Fruit fly (Drosophila melanogaster): ENCODE data around the gene CG5149.

Gene CG5149

dm6 chr2L:7433957-7434736 is 46.1 kb upstream of the CG5149 start (continued):
- peak; percentile 62; the same call in 1 of the 2 replicates for TF ChIP-seq NFAT (GFP tag; IDR thresholded peaks at IDR 0.05)
- 0 out of 2 replicates have a peak, but pooled peaks have one; percentile 24 for TF ChIP-seq CG4404 (GFP tag; IDR thresholded peaks at IDR 0.05)
- peak; percentile 88 for TF ChIP-seq CG9932 (GFP tag; IDR thresholded peaks at IDR 0.05)
- peak; percentile 31 for TF ChIP-seq CG2712 (tag; optimal IDR thresholded peaks at IDR 0.05)
- TF ChIP-seq chn (GFP tag; optimal IDR thresholded peaks at IDR 0.05) = no peak
- TF ChIP-seq hbn (GFP tag; IDR thresholded peaks at IDR 0.05; ENCODE audit: partially characterized antibody) = no peak
- TF ChIP-seq sr (GFP tag; IDR thresholded peaks at IDR 0.05) = peak; percentile 22; the same call in 1 of the 3 replicates
- TF ChIP-seq CG6791 (GFP tag; IDR thresholded peaks at IDR 0.05; ENCODE audit: partially characterized antibody) = no peak
- peak; percentile 84; the same call in 1 of the 2 replicates for TF ChIP-seq ham (GFP tag; IDR thresholded peaks at IDR 0.05)
- TF ChIP-seq Doc2 (GFP tag; IDR thresholded peaks at IDR 0.05) = no peak
- no peak for TF ChIP-seq corto (GFP tag; optimal IDR thresholded peaks at IDR 0.05)
- TF ChIP-seq Nf-YA (GFP tag; IDR thresholded peaks at IDR 0.05) = peak; percentile 62; the same call in 1 of the 2 replicates
- no peak for TF ChIP-seq Dad (GFP tag; optimal IDR thresholded peaks at IDR 0.05)
- TF ChIP-seq gt (GFP tag; IDR thresholded peaks at IDR 0.05) = no peak
- TF ChIP-seq CG31388 (GFP tag; optimal IDR thresholded peaks at IDR 0.05) = no peak
- peak; percentile 59 for TF ChIP-seq Xbp1 (GFP tag; optimal IDR thresholded peaks at IDR 0.05)
- no peak for TF ChIP-seq CG11398 (GFP tag; optimal IDR thresholded peaks at IDR 0.05)
- no peak for TF ChIP-seq CG17186 (GFP tag; optimal IDR thresholded peaks at IDR 0.05)
- TF ChIP-seq CG10462 (GFP tag; optimal IDR thresholded peaks at IDR 0.05) = no peak
- TF ChIP-seq HLH54F (GFP tag; optimal IDR thresholded peaks at IDR 0.05) = peak; percentile 62
- peak; percentile 51 for TF ChIP-seq pho (GFP tag; optimal IDR thresholded peaks at IDR 0.05)
- TF ChIP-seq tap (tag; optimal IDR thresholded peaks at IDR 0.05) = peak; percentile 58
- TF ChIP-seq caup (GFP tag; optimal IDR thresholded peaks at IDR 0.05; ENCODE audit: severe bottlenecking) = peak; percentile 78
- TF ChIP-seq Mrtf (GFP tag; IDR thresholded peaks at IDR 0.05) = peak; percentile 66; the same call in 1 of the 3 replicates
- TF ChIP-seq kay (GFP tag; optimal IDR thresholded peaks at IDR 0.05) = no peak
- TF ChIP-seq CG15269 (tag; optimal IDR thresholded peaks at IDR 0.05) = peak; percentile 90
- TF ChIP-seq CG14441 (GFP tag; IDR thresholded peaks at IDR 0.05) = peak; percentile 75
- no peak for TF ChIP-seq gcm2 (GFP tag; optimal IDR thresholded peaks at IDR 0.05)
- TF ChIP-seq CG13894 (tag; optimal IDR thresholded peaks at IDR 0.05) = peak; percentile 75
- peak; percentile 23 for TF ChIP-seq Fer2 (tag; optimal IDR thresholded peaks at IDR 0.05)
- peak; percentile 71 for TF ChIP-seq E2f1 (GFP tag; IDR thresholded peaks at IDR 0.05)
- peak; percentile 21 for TF ChIP-seq CG12155 (GFP tag; optimal IDR thresholded peaks at IDR 0.05)
- no peak for TF ChIP-seq da (GFP tag; optimal IDR thresholded peaks at IDR 0.05)
- TF ChIP-seq CG18262 (tag; optimal IDR thresholded peaks at IDR 0.05) = peak; percentile 44
- no peak for TF ChIP-seq CG4282 (GFP tag; optimal IDR thresholded peaks at IDR 0.05)
- no peak for TF ChIP-seq hth (optimal IDR thresholded peaks at IDR 0.05)
- no peak for TF ChIP-seq Gsc (GFP tag; IDR thresholded peaks at IDR 0.05)
- TF ChIP-seq dpn (GFP tag; optimal IDR thresholded peaks at IDR 0.05) = peak; percentile 46 to 51
- TF ChIP-seq CG5953 (GFP tag; IDR thresholded peaks at IDR 0.05) = peak; percentile 51; the same call in 1 of the 2 replicates
- TF ChIP-seq danr (GFP tag; IDR thresholded peaks at IDR 0.05) = peak; percentile 43; the same call in 1 of the 2 replicates
- no peak for TF ChIP-seq inv (GFP tag; IDR thresholded peaks at IDR 0.05; ENCODE audit: partially characterized antibody)
- peak; percentile 78 for TF ChIP-seq B-H2 (GFP tag; optimal IDR thresholded peaks at IDR 0.05)
- peak; percentile 87 for TF ChIP-seq CG12659 (GFP tag; optimal IDR thresholded peaks at IDR 0.05)
- TF ChIP-seq CG18011 (GFP tag; optimal IDR thresholded peaks at IDR 0.05) = peak; percentile 6
- TF ChIP-seq CG1792 (GFP tag; optimal IDR thresholded peaks at IDR 0.05) = no peak
- peak; percentile 88 for TF ChIP-seq CG18599 (GFP tag; optimal IDR thresholded peaks at IDR 0.05)
- no peak for TF ChIP-seq z (GFP tag; IDR thresholded peaks at IDR 0.05)
- peak; percentile 73; the same call in 1 of the 2 replicates for TF ChIP-seq chm (GFP tag; IDR thresholded peaks at IDR 0.05)
- TF ChIP-seq CG32772 (GFP tag; IDR thresholded peaks at IDR 0.05) = peak; percentile 49; the same call in 1 of the 2 replicates
- no peak for TF ChIP-seq az2 (GFP tag; optimal IDR thresholded peaks at IDR 0.05)

Data from whole organism, embryonic.